Fruit fly (Drosophila melanogaster): ENCODE measurements around the gene CG12684.
A peak's percentile ranks its signal among the peaks of the same experiment; 100 is the strongest.

Gene CG12684

dm6 chrX:4529909-4530308, 41.8 kb downstream of the CG12684 start, which contains the start of gene CG3556 (continued):
- TF ChIP-seq Poxn (GFP tag; IDR thresholded peaks at IDR 0.05) (no peak), rib (GFP tag; IDR thresholded peaks at IDR 0.05) (no peak), ab (GFP tag; optimal IDR thresholded peaks at IDR 0.05) (no peak), dati (GFP tag; IDR thresholded peaks at IDR 0.05) (no peak), bigmax (GFP tag; optimal IDR thresholded peaks at IDR 0.05) (no peak), CG4617 (GFP tag; optimal IDR thresholded peaks at IDR 0.05; ENCODE audit: borderline replicate concordance) (no peak), Ptx1 (GFP tag; IDR thresholded peaks at IDR 0.05) (peak; percentile 57), CG17612 (GFP tag; IDR thresholded peaks at IDR 0.05) (peak; percentile 31; the same call in 1 of the 2 replicates), CG12744 (GFP tag; optimal IDR thresholded peaks at IDR 0.05) (no peak), Oli (tag; optimal IDR thresholded peaks at IDR 0.05) (no peak), CG7963 (GFP tag; IDR thresholded peaks at IDR 0.05; ENCODE audit: partially characterized antibody) (peak; percentile 75), CG16813 (GFP tag; IDR thresholded peaks at IDR 0.05; ENCODE audit: partially characterized antibody) (peak; percentile 56; the same call in 2 of the 3 replicates), H2.0 (GFP tag; IDR thresholded peaks at IDR 0.05) (no peak), Atf6 (GFP tag; IDR thresholded peaks at IDR 0.05) (0 out of 2 replicates have a peak, but pooled peaks have one; percentile 30), CG14965 (GFP tag; optimal IDR thresholded peaks at IDR 0.05; ENCODE audit: borderline replicate concordance) (peak; percentile 99), CG32532 (GFP tag; IDR thresholded peaks at IDR 0.05) (peak; percentile 75), nau (GFP tag; optimal IDR thresholded peaks at IDR 0.05) (no peak), CHES-1-like (GFP tag; optimal IDR thresholded peaks at IDR 0.05) (peak; percentile 14), HLHmδ (GFP tag; optimal IDR thresholded peaks at IDR 0.05) (no peak), Dip2 (GFP tag; IDR thresholded peaks at IDR 0.05) (peak; percentile 32; the same call in 1 of the 2 replicates), Hand (GFP tag; optimal IDR thresholded peaks at IDR 0.05) (no peak), Bgb (GFP tag; IDR thresholded peaks at IDR 0.05; ENCODE audit: partially characterized antibody) (peak; percentile 78), Fer1 (GFP tag; optimal IDR thresholded peaks at IDR 0.05) (no peak), gro (GFP tag; optimal IDR thresholded peaks at IDR 0.05) (peak; percentile 11), CG8281 (tag; optimal IDR thresholded peaks at IDR 0.05) (no peak), Dll (GFP tag; IDR thresholded peaks at IDR 0.05; ENCODE audit: partially characterized antibody) (peak; percentile 58; the same call in 2 of the 4 replicates), Mad (GFP tag; optimal IDR thresholded peaks at IDR 0.05) (peak; percentile 11), CG14710 (tag; optimal IDR thresholded peaks at IDR 0.05) (peak; percentile 54), ftz-f1 (GFP tag; optimal IDR thresholded peaks at IDR 0.05) (no peak), croc (GFP tag; conservative IDR thresholded peaks at IDR 0.05) (no peak), nom (GFP tag; optimal IDR thresholded peaks at IDR 0.05) (no peak), CG34376 (GFP tag; optimal IDR thresholded peaks at IDR 0.05) (no peak), Hr78 (GFP tag; optimal IDR thresholded peaks at IDR 0.05) (no peak), p53 (GFP tag; optimal IDR thresholded peaks at IDR 0.05) (peak; percentile 50), Usf (GFP tag; optimal IDR thresholded peaks at IDR 0.05) (no peak), CG11560 (tag; IDR thresholded peaks at IDR 0.05) (peak; percentile 78; the same call in 2 of the 3 replicates), CG16779 (GFP tag; IDR thresholded peaks at IDR 0.05) (peak; percentile 44; the same call in 1 of the 2 replicates), crol (GFP tag; IDR thresholded peaks at IDR 0.05) (no peak), lab (GFP tag; optimal IDR thresholded peaks at IDR 0.05) (no peak), NC2α (GFP tag; optimal IDR thresholded peaks at IDR 0.05) (no peak), CG8388 (GFP tag; optimal IDR thresholded peaks at IDR 0.05) (no peak), dm (GFP tag; optimal IDR thresholded peaks at IDR 0.05) (peak; percentile 50), CG7786 (GFP tag; optimal IDR thresholded peaks at IDR 0.05) (no peak), Vsx1 (GFP tag; optimal IDR thresholded peaks at IDR 0.05) (no peak), dmrt99B (tag; optimal IDR thresholded peaks at IDR 0.05) (no peak), chn (GFP tag; optimal IDR thresholded peaks at IDR 0.05) (no peak), CG11093 (GFP tag; IDR thresholded peaks at IDR 0.05) (no peak), salm (tag; optimal IDR thresholded peaks at IDR 0.05) (no peak), slou (GFP tag; optimal IDR thresholded peaks at IDR 0.05) (no peak), mld (GFP tag; IDR thresholded peaks at IDR 0.05; ENCODE audit: partially characterized antibody) (0 out of 3 replicates have a peak, but pooled peaks have one; percentile 32)

Measured in whole organism, embryonic.